Worm (Caenorhabditis elegans): ENCODE data around the gene snt-1.

- TF ChIP-seq dao-5 (tag; optimal IDR thresholded peaks at IDR 0.05) (no peak), him-1 (tag; optimal IDR thresholded peaks at IDR 0.05) (no peak)
These were observed 41.2 kb downstream of the snt-1 start, which contains the start of gene C04A2.15 for ce11 chrII:6851938-6852337.

Measured in whole organism, L4/young adult.